Worm (Caenorhabditis elegans) whole organism, early embryonic: ENCODE measurements around the gene spp-10.

ENCODE experiments used
- B0310.2 ChIP-seq: sonication (generic microtip); optimal IDR thresholded peaks from 2 replicates; lab custom pipeline; 2016; ENCODE audit warnings: mild to moderate bottlenecking, missing genetic modification characterization, missing compliant biosample characterization
- F13C5.2 ChIP-seq: sonication (generic microtip); optimal IDR thresholded peaks from 2 replicates; lab custom pipeline; 2017; ENCODE audit warnings: mild to moderate bottlenecking, missing genetic modification characterization, inconsistent platforms, missing compliant biosample characterization
- aly-1 ChIP-seq: sonication (generic microtip); optimal IDR thresholded peaks from 2 replicates; lab custom pipeline; 2016; ENCODE audit warnings: missing genetic modification characterization, missing compliant biosample characterization
- ama-1 ChIP-seq: fragments of 150-350 bp; optimal IDR thresholded peaks from 2 replicates; lab custom pipeline; 2014
- ceh-13 ChIP-seq: fragments of 200-800 bp; sonication (Bioruptor generic); optimal IDR thresholded peaks from 2 replicates; lab custom pipeline; 2018; ENCODE audit warnings: mild to moderate bottlenecking, missing genetic modification characterization, missing compliant biosample characterization
- ceh-36 ChIP-seq: sonication (generic microtip); optimal IDR thresholded peaks from 2 replicates; lab custom pipeline; 2016; ENCODE audit warnings: missing genetic modification characterization, inconsistent platforms, missing compliant biosample characterization
- ets-7 ChIP-seq: sonication (generic microtip); optimal IDR thresholded peaks from 2 replicates; lab custom pipeline; 2016; ENCODE audit warnings: missing genotype, missing genetic modification characterization, missing compliant biosample characterization
- flt-1 ChIP-seq: fragments of 200-800 bp; sonication (Bioruptor generic); IDR thresholded peaks from 2 replicates; pipeline ENCODE4 v1.3.6; 2022; ENCODE audit warnings: missing genetic modification characterization, missing compliant biosample characterization
- hnd-1 ChIP-seq: sonication (generic microtip); optimal IDR thresholded peaks from 2 replicates; lab custom pipeline; 2016; ENCODE audit warnings: missing genetic modification characterization, missing compliant biosample characterization
- pes-1 ChIP-seq: fragments of 200-800 bp; sonication (Bioruptor generic); IDR thresholded peaks from 2 replicates; pipeline ENCODE4 v1.3.6; 2022; ENCODE audit warnings: missing genetic modification reagents, missing genetic modification characterization, missing compliant biosample characterization
- scrt-1 ChIP-seq: fragments of 200-800 bp; sonication (Bioruptor generic); IDR thresholded peaks from 2 replicates; pipeline ENCODE4 v1.3.6; 2022; ENCODE audit warnings: missing genetic modification characterization, missing compliant biosample characterization
- tbx-11 ChIP-seq: fragments of 200-800 bp; sonication (Bioruptor generic); IDR thresholded peaks from 2 replicates; pipeline ENCODE4 v1.3.6; 2022; ENCODE audit warnings: missing genetic modification characterization, missing compliant biosample characterization
- tbx-37 ChIP-seq: fragments of 200-800 bp; sonication (Bioruptor generic); conservative IDR thresholded peaks from 2 replicates; pipeline ENCODE4 v1.3.6; 2022; ENCODE audit warnings: missing genetic modification reagents, missing genetic modification characterization, missing compliant biosample characterization
- tra-4 ChIP-seq: sonication (generic microtip); optimal IDR thresholded peaks from 2 replicates; lab custom pipeline; 2017; ENCODE audit warnings: missing genetic modification characterization, missing compliant biosample characterization

DNA sequence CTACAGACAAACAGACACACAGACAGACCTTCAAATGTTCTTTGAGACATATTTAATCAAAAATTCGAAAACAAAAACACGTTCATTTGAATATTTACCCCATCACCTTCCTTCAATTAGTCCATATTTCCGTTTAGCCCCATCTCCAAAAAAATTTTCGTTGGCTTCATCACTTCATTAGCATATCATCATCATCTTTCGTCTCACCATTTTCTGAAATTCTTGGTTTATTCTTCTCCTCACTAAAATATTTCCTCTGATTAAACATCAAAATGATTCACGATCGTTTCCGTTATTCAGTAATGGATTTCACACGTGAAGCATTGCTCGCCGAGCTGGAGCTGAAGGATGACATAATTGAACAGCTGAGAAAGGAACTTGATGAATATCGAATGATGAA lies 43.6 kb downstream of the spp-10 start, which contains the start of gene pkg-2:
- no peak for TF ChIP-seq ama-1 (lab: Kevin White, UChicago)
- TF ChIP-seq hnd-1, result no peak
- TF ChIP-seq scrt-1 (GFP tag; lab: Robert Waterston, UW), result no peak
- TF ChIP-seq ceh-36 (tag; lab: Kevin White, UChicago), result no peak
- no peak for TF ChIP-seq ets-7 (tag; lab: Kevin White, UChicago)
- TF ChIP-seq B0310.2 (tag; lab: Kevin White, UChicago), result no peak
- no peak for TF ChIP-seq tra-4 (tag; lab: Kevin White, UChicago)
- TF ChIP-seq aly-1 (tag; lab: Kevin White, UChicago), result no peak
- TF ChIP-seq tbx-11 (GFP tag; lab: Robert Waterston, UW), result no peak
- no peak for TF ChIP-seq flt-1 (GFP tag; lab: Robert Waterston, UW)
- no peak for TF ChIP-seq F13C5.2
- no peak for TF ChIP-seq pes-1 (GFP tag; lab: Robert Waterston, UW)
- no peak for TF ChIP-seq ceh-13 (GFP tag; lab: Kevin White, UChicago)
- no peak for TF ChIP-seq tbx-37 (GFP tag; lab: Robert Waterston, UW)
